Fruit fly (Drosophila melanogaster) whole organism, larva: ENCODE measurements around the gene UQCR-14.

ENCODE experiments used
- noc ChIP-seq: fragments of 200-800 bp; sonication (Bioruptor generic); optimal IDR thresholded peaks from 3 replicates; lab custom pipeline; 2019; ENCODE audit warnings: missing biosample characterization, mild to moderate bottlenecking, missing genetic modification characterization, moderate library complexity

Gene UQCR-14

dm6 chrX:16323063-16323462, 37.0 kb downstream of the UQCR-14 start, which contains the start of the genes CG9917 and CG32579:
TSS of gene CG9917 (minus strand) at chrX:16323231.
TSS of gene CG32579 (plus strand) at chrX:16323286.
- no peak for TF ChIP-seq noc (tag; lab: Kevin White, UChicago)

- no peak for TF ChIP-seq noc (tag; lab: Kevin White, UChicago)
These were observed 37.4 kb downstream of the UQCR-14 start for dm6 chrX:16323536-16323935.

dm6 chrX:16325472-16325871, 39.4 kb downstream of the UQCR-14 start, which contains the start of gene CalpC:
TSS of gene CalpC (plus strand) at chrX:16325763.
- no peak for TF ChIP-seq noc (tag; lab: Kevin White, UChicago)

- TF ChIP-seq noc (tag; lab: Kevin White, UChicago): no peak
These were observed 44.6 kb downstream of the UQCR-14 start, which contains the start of gene CG9919 for dm6 chrX:16330659-16331058. TSS of gene CG9919 (minus strand) at chrX:16330759.

DNA sequence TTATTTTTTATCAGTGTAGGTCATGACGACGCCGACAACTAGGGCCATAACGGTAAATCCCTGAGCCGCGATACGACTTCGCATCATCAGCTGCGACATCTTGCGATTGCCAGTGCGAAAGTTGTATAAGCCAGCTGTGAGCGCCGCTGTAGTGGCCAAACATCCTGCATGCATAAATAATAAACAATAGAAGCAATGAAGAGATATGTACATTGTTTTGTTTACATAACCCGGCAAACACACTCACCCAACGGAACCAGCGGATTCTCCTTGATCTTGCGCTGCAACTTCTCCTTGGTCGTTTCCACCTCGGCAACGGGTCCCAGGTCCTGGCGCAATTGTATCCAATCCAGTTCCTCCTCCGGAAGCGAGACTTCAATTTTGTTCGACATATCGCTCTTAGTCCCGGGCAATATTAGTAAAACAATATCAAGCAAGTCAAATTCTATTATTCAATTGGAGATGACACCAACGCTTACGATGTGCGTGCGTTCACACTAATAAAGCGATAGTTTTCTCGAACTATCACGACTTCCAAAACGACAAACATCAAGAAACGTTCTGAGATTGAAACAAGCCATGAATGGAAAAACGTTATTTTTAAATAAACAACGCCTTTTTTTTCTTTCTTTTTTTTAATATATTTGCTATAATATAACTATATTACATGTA, 45.6 kb downstream of the UQCR-14 start:
- no peak for TF ChIP-seq noc (tag; lab: Kevin White, UChicago)

dm6 chrX:16332615-16333288, 46.7 kb downstream of the UQCR-14 start:
- TF ChIP-seq noc (tag; lab: Kevin White, UChicago): peak; percentile 98

dm6 chrX:16333434-16334141, 47.5 kb downstream of the UQCR-14 start, which contains the start of the genes CG9921 and Dsp1:
TSS of gene CG9921 (minus strand) at chrX:16333600.
TSS of gene Dsp1 (plus strand) at chrX:16333612.
- no peak for TF ChIP-seq noc (tag; lab: Kevin White, UChicago)

dm6 chrX:16334251-16334860, 48.3 kb downstream of the UQCR-14 start:
- no peak for TF ChIP-seq noc (tag; lab: Kevin White, UChicago)

DNA sequence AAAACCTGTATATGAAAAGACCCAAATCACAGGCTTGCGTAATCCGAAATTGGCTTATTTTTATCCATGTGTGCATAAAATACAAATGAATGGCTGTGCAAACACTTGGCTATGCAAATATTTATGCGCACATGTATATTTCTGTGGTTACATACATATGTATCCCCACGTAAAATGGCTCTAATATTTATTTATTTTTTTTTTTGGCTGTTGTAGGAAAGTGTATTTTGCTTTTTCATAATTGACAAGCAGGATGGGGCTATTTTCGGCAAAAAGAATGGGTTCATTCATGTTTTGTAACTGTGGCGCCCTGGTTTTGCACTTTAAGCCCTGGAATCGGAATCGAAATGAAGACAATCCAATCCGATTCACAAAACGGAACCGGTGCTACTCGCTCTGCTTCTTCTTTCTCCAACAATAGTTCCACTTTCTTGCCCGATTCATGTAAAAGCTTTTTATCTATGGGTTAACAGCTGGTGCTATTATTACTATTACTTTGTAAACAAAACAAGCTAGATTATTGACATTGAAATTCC, 49.1 kb downstream of the UQCR-14 start:
- peak; percentile 69 for TF ChIP-seq noc (tag; lab: Kevin White, UChicago)
